Fruit fly (Drosophila melanogaster): ENCODE results near the gene CG7465.

dm6 chr3L:4501406-4501805 lies 21.3 kb downstream of the CG7465 start:
- TF ChIP-seq CG8478 (optimal IDR thresholded peaks at IDR 0.05) (no peak), CTCF (optimal IDR thresholded peaks at IDR 0.05) (no peak)
